Fruit fly (Drosophila melanogaster): ENCODE measurements around the gene CG42655.

Gene CG42655

dm6 chr3L:19953612-19954011 is at the start of gene CG42655:
Gene CG42655, minus strand, starts transcription at chr3L:19953712.
- TF ChIP-seq CoRest (tag; optimal IDR thresholded peaks at IDR 0.05) (no peak), Hand (GFP tag; optimal IDR thresholded peaks at IDR 0.05) (no peak), CG10959 (GFP tag; IDR thresholded peaks at IDR 0.05) (no peak), CG8290 (GFP tag; optimal IDR thresholded peaks at IDR 0.05) (no peak), CG8290 (tag; optimal IDR thresholded peaks at IDR 0.05) (no peak), pnt (GFP tag; optimal IDR thresholded peaks at IDR 0.05) (no peak), CG34376 (GFP tag; optimal IDR thresholded peaks at IDR 0.05) (no peak), slou (GFP tag; optimal IDR thresholded peaks at IDR 0.05) (no peak), prd (optimal IDR thresholded peaks at IDR 0.05) (no peak), prd (GFP tag; IDR thresholded peaks at IDR 0.05) (no peak), emc (GFP tag; optimal IDR thresholded peaks at IDR 0.05) (no peak), Hr39 (optimal IDR thresholded peaks at IDR 0.05) (no peak), Dip3 (GFP tag; optimal IDR thresholded peaks at IDR 0.05) (no peak), CG12071 (GFP tag; optimal IDR thresholded peaks at IDR 0.05) (no peak), CG3838 (GFP tag; optimal IDR thresholded peaks at IDR 0.05) (no peak), Mrtf (GFP tag; IDR thresholded peaks at IDR 0.05) (no peak), nerfin-2 (GFP tag; IDR thresholded peaks at IDR 0.05; ENCODE audit: partially characterized antibody) (no peak), CG7357 (GFP tag; IDR thresholded peaks at IDR 0.05) (no peak), bab2 (GFP tag; optimal IDR thresholded peaks at IDR 0.05) (no peak), CG14050 (GFP tag; IDR thresholded peaks at IDR 0.05) (no peak)

dm6 chr3L:20003235-20003493 is 49.7 kb upstream of the CG42655 start:
- TF ChIP-seq row (GFP tag; IDR thresholded peaks at IDR 0.05), result peak; percentile 40; the same call in 1 of the 3 replicates
- no peak for TF ChIP-seq lov (optimal IDR thresholded peaks at IDR 0.05)
- 0 out of 3 replicates have a peak, but pooled peaks have one; percentile 36 for TF ChIP-seq lov (GFP tag; IDR thresholded peaks at IDR 0.05)
- peak; percentile 3; the same call in 1 of the 2 replicates for TF ChIP-seq Drgx (GFP tag; IDR thresholded peaks at IDR 0.05)
- peak; percentile 97 for TF ChIP-seq D19A (tag; optimal IDR thresholded peaks at IDR 0.05)
- no peak for TF ChIP-seq CG11560 (tag; IDR thresholded peaks at IDR 0.05)
- TF ChIP-seq CG1603 (tag; optimal IDR thresholded peaks at IDR 0.05), result peak; percentile 5
- TF ChIP-seq CG12104 (GFP tag; optimal IDR thresholded peaks at IDR 0.05), result no peak
- peak; percentile 47 for TF ChIP-seq grn (GFP tag; optimal IDR thresholded peaks at IDR 0.05)

DNA sequence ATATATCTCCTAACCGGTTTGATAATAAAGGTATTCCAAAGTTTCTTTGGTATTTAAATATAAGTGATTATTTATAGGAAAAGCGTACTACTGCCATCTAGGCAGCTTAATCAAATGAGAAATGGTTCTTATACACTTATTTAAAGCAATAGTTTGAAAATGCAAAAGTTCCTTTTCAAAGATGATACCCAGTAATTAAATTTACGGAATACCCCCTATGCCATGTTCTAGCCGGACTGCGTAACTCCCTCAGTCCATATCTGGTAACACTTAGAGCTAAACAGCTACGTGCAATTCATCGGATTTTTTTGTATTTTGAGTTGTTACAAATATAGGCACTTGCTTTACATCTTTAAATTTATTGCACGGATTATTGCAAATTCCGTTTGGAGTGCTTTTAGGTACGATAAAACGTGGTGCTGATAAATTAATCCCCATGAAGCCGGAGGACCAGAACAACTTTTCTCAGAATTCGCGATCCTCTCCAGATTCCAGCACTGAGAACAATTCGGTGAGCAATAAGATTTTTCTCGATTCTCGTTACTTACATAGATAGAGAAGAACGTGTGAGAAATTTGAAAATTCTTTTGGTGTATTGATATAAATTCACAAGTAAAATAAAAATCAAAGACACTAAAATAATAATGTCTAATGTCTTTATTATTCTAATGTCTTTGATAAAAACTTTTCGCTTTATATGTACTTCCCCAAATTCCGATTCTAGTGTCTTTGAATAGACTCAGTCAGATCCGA is 49.1 kb upstream of the CG42655 start, which contains the start of gene CG7668:
TSS of gene CG7668 (plus strand) at position 255 of the 753 bp plus-strand sequence.
- no peak for TF ChIP-seq Tbp (GFP tag; optimal IDR thresholded peaks at IDR 0.05)
- peak; percentile 43 for TF ChIP-seq sna (GFP tag; IDR thresholded peaks at IDR 0.05; ENCODE audit: partially characterized antibody)
- peak; percentile 94 for TF ChIP-seq CG8924 (tag; optimal IDR thresholded peaks at IDR 0.05)
- TF ChIP-seq crp (GFP tag; optimal IDR thresholded peaks at IDR 0.05), result peak; percentile 5 to 51
- TF ChIP-seq Optix (GFP tag; IDR thresholded peaks at IDR 0.05), result no peak
- peak; percentile 59; the same call in 1 of the 2 replicates for TF ChIP-seq peb (GFP tag; IDR thresholded peaks at IDR 0.05)
- TF ChIP-seq danr (GFP tag; IDR thresholded peaks at IDR 0.05), result peak; percentile 77
- TF ChIP-seq Sin3A (optimal IDR thresholded peaks at IDR 0.05), result no peak
- TF ChIP-seq Sry-β (GFP tag; optimal IDR thresholded peaks at IDR 0.05), result peak; percentile 40
- peak; percentile 82 for TF ChIP-seq CG33213 (GFP tag; optimal IDR thresholded peaks at IDR 0.05)
- peak; percentile 97; the same call in 2 of the 3 replicates for TF ChIP-seq ci (GFP tag; IDR thresholded peaks at IDR 0.05)
- TF ChIP-seq Dbx (GFP tag; IDR thresholded peaks at IDR 0.05), result peak; percentile 84
- no peak for TF ChIP-seq CG3726 (GFP tag; IDR thresholded peaks at IDR 0.05)
- peak; percentile 86 for TF ChIP-seq CG18764 (GFP tag; optimal IDR thresholded peaks at IDR 0.05)
- TF ChIP-seq sisA (GFP tag; IDR thresholded peaks at IDR 0.05), result no peak
- TF ChIP-seq tgo (GFP tag; IDR thresholded peaks at IDR 0.05), result peak; percentile 87
- peak; percentile 85 for TF ChIP-seq CG17568 (GFP tag; optimal IDR thresholded peaks at IDR 0.05)
- TF ChIP-seq CG11695 (GFP tag; IDR thresholded peaks at IDR 0.05), result peak; percentile 93
- TF ChIP-seq Nf-YB (GFP tag; optimal IDR thresholded peaks at IDR 0.05), result peak; percentile 80
- TF ChIP-seq CG31365 (tag; optimal IDR thresholded peaks at IDR 0.05), result peak; percentile 75
- TF ChIP-seq pzg (GFP tag; optimal IDR thresholded peaks at IDR 0.05), result peak; percentile 62
- peak in 1 of 3 experiments; percentile 79 for TF ChIP-seq Stat92E (GFP tag; optimal IDR thresholded peaks at IDR 0.05)
- peak; percentile 82 for TF ChIP-seq CG2875 (GFP tag; optimal IDR thresholded peaks at IDR 0.05)
